Worm (Caenorhabditis elegans) whole organism, early embryonic: ENCODE measurements around the gene unc-24.

Experiments used
- B0310.2 ChIP-seq: sonication (generic microtip); optimal IDR thresholded peaks from 2 replicates; lab custom pipeline; 2016; ENCODE audit warnings: mild to moderate bottlenecking, missing genetic modification characterization, missing compliant biosample characterization
- F13C5.2 ChIP-seq: sonication (generic microtip); optimal IDR thresholded peaks from 2 replicates; lab custom pipeline; 2017; ENCODE audit warnings: mild to moderate bottlenecking, missing genetic modification characterization, inconsistent platforms, missing compliant biosample characterization
- aly-1 ChIP-seq: sonication (generic microtip); optimal IDR thresholded peaks from 2 replicates; lab custom pipeline; 2016; ENCODE audit warnings: missing genetic modification characterization, missing compliant biosample characterization
- ama-1 ChIP-seq: fragments of 150-350 bp; optimal IDR thresholded peaks from 2 replicates; lab custom pipeline; 2014
- ceh-36 ChIP-seq: sonication (generic microtip); optimal IDR thresholded peaks from 2 replicates; lab custom pipeline; 2016; ENCODE audit warnings: missing genetic modification characterization, inconsistent platforms, missing compliant biosample characterization
- ets-7 ChIP-seq: sonication (generic microtip); optimal IDR thresholded peaks from 2 replicates; lab custom pipeline; 2016; ENCODE audit warnings: missing genotype, missing genetic modification characterization, missing compliant biosample characterization
- flt-1 ChIP-seq: fragments of 200-800 bp; sonication (Bioruptor generic); IDR thresholded peaks from 2 replicates; pipeline ENCODE4 v1.3.6; 2022; ENCODE audit warnings: missing genetic modification characterization, missing compliant biosample characterization
- hmbx-1 ChIP-seq: sonication (generic microtip); optimal IDR thresholded peaks from 2 replicates; lab custom pipeline; 2016; ENCODE audit warnings: mild to moderate bottlenecking, missing genetic modification characterization, missing compliant biosample characterization
- hmg-4 ChIP-seq: fragments of 200-800 bp; sonication (Bioruptor generic); optimal IDR thresholded peaks from 2 replicates; lab custom pipeline; 2018; ENCODE audit warnings: mild to moderate bottlenecking, missing genetic modification characterization, missing compliant biosample characterization
- hnd-1 ChIP-seq: sonication (generic microtip); optimal IDR thresholded peaks from 2 replicates; lab custom pipeline; 2016; ENCODE audit warnings: missing genetic modification characterization, missing compliant biosample characterization
- pes-1 ChIP-seq: fragments of 200-800 bp; sonication (Bioruptor generic); IDR thresholded peaks from 2 replicates; pipeline ENCODE4 v1.3.6; 2022; ENCODE audit warnings: missing genetic modification reagents, missing genetic modification characterization, missing compliant biosample characterization
- scrt-1 ChIP-seq: fragments of 200-800 bp; sonication (Bioruptor generic); IDR thresholded peaks from 2 replicates; pipeline ENCODE4 v1.3.6; 2022; ENCODE audit warnings: missing genetic modification characterization, missing compliant biosample characterization
- sea-1 ChIP-seq: fragments of 200-800 bp; sonication (Bioruptor generic); conservative IDR thresholded peaks from 2 replicates; pipeline ENCODE4 v1.3.6; 2022; ENCODE audit warnings: missing genetic modification characterization, missing compliant biosample characterization
- tbx-11 ChIP-seq: fragments of 200-800 bp; sonication (Bioruptor generic); IDR thresholded peaks from 2 replicates; pipeline ENCODE4 v1.3.6; 2022; ENCODE audit warnings: missing genetic modification characterization, missing compliant biosample characterization
- tbx-37 ChIP-seq: fragments of 200-800 bp; sonication (Bioruptor generic); conservative IDR thresholded peaks from 2 replicates; pipeline ENCODE4 v1.3.6; 2022; ENCODE audit warnings: missing genetic modification reagents, missing genetic modification characterization, missing compliant biosample characterization
- tra-4 ChIP-seq: sonication (generic microtip); optimal IDR thresholded peaks from 2 replicates; lab custom pipeline; 2017; ENCODE audit warnings: missing genetic modification characterization, missing compliant biosample characterization

Gene unc-24

ce11 chrIV:8029413-8029812 is 49.7 kb downstream of the unc-24 start, which contains the start of gene nhr-31:
TSS of gene nhr-31 (minus strand) at chrIV:8029513.
- TF ChIP-seq flt-1 = no peak
- TF ChIP-seq B0310.2 (tag; lab: Kevin White, UChicago) = no peak
- no peak for TF ChIP-seq ceh-36
- no peak for TF ChIP-seq hnd-1 (tag; lab: Kevin White, UChicago)
- TF ChIP-seq aly-1 (tag; lab: Kevin White, UChicago) = no peak
- no peak for TF ChIP-seq tbx-11 (GFP tag; lab: Robert Waterston, UW)
- TF ChIP-seq tbx-37 (GFP tag; lab: Robert Waterston, UW) = no peak
- no peak for TF ChIP-seq ama-1
- TF ChIP-seq scrt-1 = no peak
- TF ChIP-seq pes-1 (GFP tag; lab: Robert Waterston, UW) = no peak
- TF ChIP-seq tra-4 (tag; lab: Kevin White, UChicago) = no peak
- no peak for TF ChIP-seq sea-1 (GFP tag; lab: Robert Waterston, UW)

- TF ChIP-seq tbx-37 (GFP tag; lab: Robert Waterston, UW) (no peak), tra-4 (tag; lab: Kevin White, UChicago) (no peak), F13C5.2 (no peak), flt-1 (no peak), ceh-36 (no peak), hnd-1 (tag; lab: Kevin White, UChicago) (no peak), B0310.2 (tag; lab: Kevin White, UChicago) (no peak), ets-7 (tag; lab: Kevin White, UChicago) (no peak), tbx-11 (GFP tag; lab: Robert Waterston, UW) (no peak), scrt-1 (no peak), hmg-4 (no peak), hmbx-1 (tag; lab: Kevin White, UChicago) (no peak), pes-1 (GFP tag; lab: Robert Waterston, UW) (no peak), aly-1 (tag; lab: Kevin White, UChicago) (no peak)
These were observed 50.4 kb downstream of the unc-24 start for ce11 chrIV:8030099-8030498.
